Worm (Caenorhabditis elegans): ENCODE data around the gene T19D12.2.
A peak's percentile ranks its signal among the peaks of the same experiment; 100 is the strongest.

DNA sequence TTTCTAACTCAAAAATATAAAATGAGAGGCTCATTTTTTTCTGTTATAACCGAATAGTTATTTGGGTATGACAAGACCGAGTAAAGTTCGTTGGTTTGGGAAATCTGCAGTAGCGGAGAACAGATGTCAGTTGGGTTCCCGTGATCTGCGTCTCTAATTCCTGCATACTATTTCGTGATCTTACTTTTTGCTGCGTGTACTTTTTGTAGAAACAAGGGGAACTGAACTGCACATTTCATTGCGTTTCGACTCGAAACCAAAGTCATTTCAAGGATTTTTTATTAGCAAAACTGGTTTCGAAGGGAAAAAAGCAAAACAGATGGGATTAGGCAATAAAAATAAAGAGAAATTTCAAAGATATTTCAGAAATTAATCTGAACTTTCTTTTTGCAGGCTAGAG lies 14.2 kb upstream of the T19D12.2 start:
- no peak for TF ChIP-seq sdz-12 (GFP tag; optimal IDR thresholded peaks at IDR 0.05)
- no peak for TF ChIP-seq snpc-4 (tag; optimal IDR thresholded peaks at IDR 0.05)
- TF ChIP-seq unc-62 (GFP tag; optimal IDR thresholded peaks at IDR 0.05 in 1 of 2): peak in 1 of 2 experiments; percentile 48
- TF ChIP-seq unc-62 (tag; optimal IDR thresholded peaks at IDR 0.05): no peak
- no peak for TF ChIP-seq hif-1 (tag; optimal IDR thresholded peaks at IDR 0.05)
- TF ChIP-seq fkh-10 (GFP tag; optimal IDR thresholded peaks at IDR 0.05): no peak
- no peak for TF ChIP-seq lin-39 (tag; optimal IDR thresholded peaks at IDR 0.05)
- TF ChIP-seq nhr-11 (tag; optimal IDR thresholded peaks at IDR 0.05): no peak
- TF ChIP-seq egl-27 (tag; optimal IDR thresholded peaks at IDR 0.05): no peak
- TF ChIP-seq nhr-41 (GFP tag; IDR thresholded peaks at IDR 0.05): no peak
- TF ChIP-seq nhr-77 (tag; optimal IDR thresholded peaks at IDR 0.05): no peak
- TF ChIP-seq fos-1 (tag; optimal IDR thresholded peaks at IDR 0.05): no peak
